Worm (Caenorhabditis elegans) whole organism, L1 larva: Measurements from ENCODE around the gene Y39E4A.1.

Experiments used
- C04F5.9 ChIP-seq: sonication (generic microtip); optimal IDR thresholded peaks from 2 replicates; lab custom pipeline; 2016; ENCODE audit warnings: missing genetic modification characterization, missing compliant biosample characterization
- ceh-82 ChIP-seq, 3 experiments: fragments of 150-350 bp in 1 of 3; sonication (generic microtip) in 2 of 3; optimal IDR thresholded peaks; 2 replicates each; lab custom pipeline; 2014 to 2017; ENCODE audit warnings: missing biosample characterization in 3 of 3, missing genetic modification characterization in 3 of 3
- fos-1 ChIP-seq: fragments of 150-350 bp; optimal IDR thresholded peaks from 2 replicates; lab custom pipeline; 2014; ENCODE audit warnings: missing biosample characterization, missing genetic modification characterization
- nhr-47 ChIP-seq: sonication (generic microtip); optimal IDR thresholded peaks from 2 replicates; lab custom pipeline; 2016; ENCODE audit warnings: mild to moderate bottlenecking, missing genetic modification characterization, moderate library complexity, missing compliant biosample characterization
- nhr-77 ChIP-seq: fragments of 150-350 bp; optimal IDR thresholded peaks from 2 replicates; lab custom pipeline; 2014; ENCODE audit warnings: missing biosample characterization, missing genetic modification characterization
- rnt-1 ChIP-seq: sonication (generic microtip); optimal IDR thresholded peaks from 2 replicates; lab custom pipeline; 2016; ENCODE audit warnings: mild to moderate bottlenecking, missing genetic modification characterization, moderate library complexity, missing compliant biosample characterization
- snpc-4 ChIP-seq: fragments of 150-350 bp; optimal IDR thresholded peaks from 2 replicates; lab custom pipeline; 2014; ENCODE audit warnings: missing biosample characterization, missing genetic modification characterization
- swsn-7 ChIP-seq: sonication (generic microtip); optimal IDR thresholded peaks from 2 replicates; lab custom pipeline; 2016; ENCODE audit warnings: missing genetic modification characterization, missing compliant biosample characterization
- vab-15 ChIP-seq: sonication (generic microtip); optimal IDR thresholded peaks from 2 replicates; lab custom pipeline; 2017; ENCODE audit warnings: missing genotype, mild to moderate bottlenecking, missing genetic modification characterization, missing compliant biosample characterization
- zip-4 ChIP-seq: fragments of 200-800 bp; sonication (Bioruptor generic); optimal IDR thresholded peaks from 2 replicates; lab custom pipeline; 2018; ENCODE audit warnings: mild to moderate bottlenecking, missing genetic modification characterization, moderate library complexity, missing compliant biosample characterization

- TF ChIP-seq zip-4 (GFP tag; lab: Kevin White, UChicago) = no peak
- no peak for TF ChIP-seq C04F5.9 (tag; lab: Kevin White, UChicago)
- no peak for TF ChIP-seq swsn-7 (tag; lab: Kevin White, UChicago)
- TF ChIP-seq ceh-82 (tag; optimal IDR thresholded peaks at IDR 0.05; lab: Kevin White, UChicago) = no peak
- no peak for TF ChIP-seq nhr-77 (tag; lab: Kevin White, UChicago)
- no peak for TF ChIP-seq fos-1 (tag; lab: Kevin White, UChicago)
- TF ChIP-seq vab-15 = no peak
- no peak for TF ChIP-seq nhr-47 (tag; lab: Kevin White, UChicago)
- TF ChIP-seq snpc-4 (tag; lab: Kevin White, UChicago) = no peak
- no peak for TF ChIP-seq rnt-1 (tag; lab: Kevin White, UChicago)
Measured at ce11 chrIII:12993607-12994006, 42.4 kb downstream of the Y39E4A.1 start, which contains the start of gene col-97.
